Worm (Caenorhabditis elegans): Measurements from ENCODE around the gene cdc-25.2.

cdc-25.2 gene

DNA sequence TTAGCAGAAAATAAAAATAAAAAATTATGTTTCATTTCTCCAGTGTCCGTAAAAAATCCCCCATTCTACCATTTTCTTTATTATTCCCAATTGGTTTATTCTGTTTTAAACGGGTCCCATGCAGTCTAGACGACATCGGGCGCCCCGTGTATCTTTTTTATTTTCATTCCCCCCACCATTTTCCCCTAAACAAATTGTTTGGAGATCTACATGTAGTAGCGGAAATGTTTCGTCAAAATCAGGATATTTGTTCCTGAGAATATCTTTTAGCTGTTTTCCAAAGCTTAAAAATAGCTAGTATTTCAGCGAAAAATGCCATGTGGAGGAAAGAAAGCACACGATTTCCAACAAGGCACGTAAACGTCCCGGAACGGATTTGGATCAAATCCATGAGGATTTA lies 21.3 kb downstream of the cdc-25.2 start, which contains the start of gene F16B4.5:
F16B4.5 (plus strand) TSS at position 301 of the 400 bp plus-strand sequence.
- TF ChIP-seq ceh-43 (GFP tag; optimal IDR thresholded peaks at IDR 0.05) (no peak), bed-3 (GFP tag; optimal IDR thresholded peaks at IDR 0.05) (no peak), lsy-2 (tag; optimal IDR thresholded peaks at IDR 0.05) (no peak), mab-5 (tag; optimal IDR thresholded peaks at IDR 0.05) (no peak), nhr-12 (tag; optimal IDR thresholded peaks at IDR 0.05) (no peak), nhr-28 (tag; optimal IDR thresholded peaks at IDR 0.05) (no peak), ces-1 (GFP tag; optimal IDR thresholded peaks at IDR 0.05) (no peak), ceh-83 (GFP tag; optimal IDR thresholded peaks at IDR 0.05) (no peak), mls-2 (tag; optimal IDR thresholded peaks at IDR 0.05) (no peak)

DNA sequence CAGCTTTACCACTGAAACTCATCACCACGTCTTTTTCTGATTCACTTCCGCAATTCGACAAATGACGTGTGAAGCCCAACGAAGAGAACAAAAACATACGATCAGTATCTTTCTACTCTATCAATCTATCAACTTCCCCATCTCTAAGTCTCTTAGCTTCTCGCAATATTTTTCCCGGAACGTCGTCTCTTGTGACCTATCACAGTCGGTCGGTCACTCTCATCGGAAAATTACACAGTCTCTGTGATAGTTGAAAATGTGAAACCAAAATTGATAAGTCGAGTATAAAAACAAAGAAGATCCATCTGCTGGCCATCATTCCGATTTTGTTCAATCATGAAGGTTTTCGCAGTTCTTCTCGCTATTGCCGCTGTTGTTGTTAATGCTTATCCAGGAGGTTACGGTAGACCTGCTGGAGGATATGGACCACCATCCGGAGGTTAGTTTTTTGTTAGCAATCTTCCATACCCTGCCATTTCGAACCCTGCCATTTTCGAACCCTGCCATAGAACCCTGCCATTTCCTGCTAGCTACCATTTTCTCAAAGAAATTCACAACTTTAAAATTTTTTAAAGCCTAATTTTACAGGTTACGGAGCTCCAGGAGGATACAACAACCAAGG lies 27.0 kb downstream of the cdc-25.2 start, which contains the start of gene F16B4.4:
F16B4.4 (plus strand) TSS at position 221 of the 622 bp plus-strand sequence.
- no peak for TF ChIP-seq snpc-4 (tag; optimal IDR thresholded peaks at IDR 0.05)
- no peak for TF ChIP-seq sem-2 (GFP tag; optimal IDR thresholded peaks at IDR 0.05)
- TF ChIP-seq tbx-8 (GFP tag; optimal IDR thresholded peaks at IDR 0.05), result no peak
- TF ChIP-seq lsy-2 (tag; optimal IDR thresholded peaks at IDR 0.05), result no peak
- no peak for TF ChIP-seq ztf-11 (tag; optimal IDR thresholded peaks at IDR 0.05)
- TF ChIP-seq mab-5 (tag; optimal IDR thresholded peaks at IDR 0.05), result no peak
- no peak for TF ChIP-seq cnd-1 (tag; optimal IDR thresholded peaks at IDR 0.05)
- no peak for TF ChIP-seq nhr-237 (tag; optimal IDR thresholded peaks at IDR 0.05)

DNA sequence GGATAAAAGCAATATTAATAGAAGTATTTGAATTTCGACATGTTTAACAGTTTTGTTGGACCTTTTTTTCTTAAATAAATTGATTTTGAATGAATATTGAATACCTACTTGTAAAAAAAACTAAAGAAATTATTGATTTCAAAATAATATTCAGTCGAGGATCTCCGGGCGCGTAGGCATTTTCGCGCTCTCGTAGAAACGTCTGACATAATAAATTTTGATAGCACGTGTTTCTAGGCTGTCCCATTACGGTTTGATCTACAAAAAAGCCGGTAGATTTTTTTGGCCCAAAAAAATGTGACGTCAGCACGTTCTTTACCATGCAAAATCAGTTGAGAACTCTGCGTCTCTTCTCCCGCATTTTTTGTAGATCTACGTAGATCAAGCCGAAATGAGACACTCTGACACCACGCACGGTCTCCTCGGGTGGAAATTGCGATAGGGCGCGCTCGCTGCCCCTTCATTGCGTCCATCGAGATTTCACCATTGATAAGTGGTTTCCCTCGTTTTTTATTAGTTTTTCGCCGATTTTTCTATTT lies 27.7 kb downstream of the cdc-25.2 start:
- TF ChIP-seq ces-1 (GFP tag; optimal IDR thresholded peaks at IDR 0.05), result no peak
- TF ChIP-seq nhr-2 (tag; optimal IDR thresholded peaks at IDR 0.05), result no peak
- TF ChIP-seq zip-8 (tag; optimal IDR thresholded peaks at IDR 0.05), result no peak
- no peak for TF ChIP-seq unc-39 (tag; optimal IDR thresholded peaks at IDR 0.05)
- TF ChIP-seq snpc-4 (tag; optimal IDR thresholded peaks at IDR 0.05), result no peak
- TF ChIP-seq tbx-8 (GFP tag; optimal IDR thresholded peaks at IDR 0.05), result no peak
- TF ChIP-seq unc-62 (GFP tag; optimal IDR thresholded peaks at IDR 0.05), result no peak
- no peak for TF ChIP-seq ztf-11 (tag; optimal IDR thresholded peaks at IDR 0.05)
- no peak for TF ChIP-seq lin-13 (tag; optimal IDR thresholded peaks at IDR 0.05)
- TF ChIP-seq cnd-1 (tag; optimal IDR thresholded peaks at IDR 0.05), result no peak
- TF ChIP-seq elt-3 (tag; optimal IDR thresholded peaks at IDR 0.05), result no peak
- no peak for TF ChIP-seq lin-32 (GFP tag; optimal IDR thresholded peaks at IDR 0.05)
- TF ChIP-seq nhr-12 (tag; optimal IDR thresholded peaks at IDR 0.05), result no peak
- no peak for TF ChIP-seq bed-3 (GFP tag; optimal IDR thresholded peaks at IDR 0.05)
- TF ChIP-seq mep-1 (tag; optimal IDR thresholded peaks at IDR 0.05), result no peak
- TF ChIP-seq ham-2 (GFP tag; optimal IDR thresholded peaks at IDR 0.05), result no peak
- no peak for TF ChIP-seq ceh-83 (GFP tag; optimal IDR thresholded peaks at IDR 0.05)
- TF ChIP-seq sem-2 (GFP tag; optimal IDR thresholded peaks at IDR 0.05), result no peak

DNA sequence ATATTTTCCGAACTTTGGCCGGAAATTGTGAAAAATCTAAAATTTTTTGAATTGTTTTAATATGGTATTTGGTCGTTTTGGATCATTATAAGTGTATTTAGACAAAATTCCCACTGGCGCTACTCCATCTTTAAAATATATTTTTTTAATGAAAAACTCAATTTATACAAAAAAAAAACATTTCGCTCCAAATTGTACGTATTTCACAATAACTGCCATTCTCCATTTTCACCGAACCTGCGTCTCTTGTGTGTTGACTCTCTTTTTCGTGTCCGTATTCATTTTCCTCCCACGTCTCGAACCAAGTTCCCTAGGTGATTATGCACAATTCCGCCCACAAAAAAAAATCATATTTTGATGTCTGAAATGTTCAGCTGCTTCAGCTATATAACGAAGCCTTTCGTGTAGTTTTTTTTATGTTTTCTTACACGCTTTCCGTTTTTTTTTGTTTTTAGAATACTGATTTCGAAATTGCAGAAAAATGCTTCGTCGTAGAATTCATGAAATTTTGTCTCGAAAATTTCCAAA lies 33.7 kb downstream of the cdc-25.2 start, which contains the start of gene F16B4.2:
F16B4.2 (plus strand) TSS at position 478 of the 528 bp plus-strand sequence.
- TF ChIP-seq nhr-237 (tag; optimal IDR thresholded peaks at IDR 0.05) (no peak), unc-120 (tag; optimal IDR thresholded peaks at IDR 0.05; ENCODE audit: poor library complexity, severe bottlenecking) (no peak), mab-5 (tag; optimal IDR thresholded peaks at IDR 0.05) (no peak), lsy-2 (tag; optimal IDR thresholded peaks at IDR 0.05) (no peak), ces-1 (GFP tag; optimal IDR thresholded peaks at IDR 0.05) (no peak), snpc-4 (tag; optimal IDR thresholded peaks at IDR 0.05) (no peak), drap-1 (GFP tag; optimal IDR thresholded peaks at IDR 0.05) (no peak), mep-1 (tag; optimal IDR thresholded peaks at IDR 0.05) (no peak), sem-2 (GFP tag; optimal IDR thresholded peaks at IDR 0.05) (no peak), elt-3 (tag; optimal IDR thresholded peaks at IDR 0.05) (no peak), sptf-1 (tag; optimal IDR thresholded peaks at IDR 0.05) (no peak), nhr-2 (tag; optimal IDR thresholded peaks at IDR 0.05) (no peak), ztf-11 (tag; optimal IDR thresholded peaks at IDR 0.05) (no peak), lin-32 (GFP tag; optimal IDR thresholded peaks at IDR 0.05) (no peak), cnd-1 (tag; optimal IDR thresholded peaks at IDR 0.05) (no peak), nhr-76 (tag; optimal IDR thresholded peaks at IDR 0.05) (no peak), M03D4.4 (tag; optimal IDR thresholded peaks at IDR 0.05) (no peak), flh-1 (GFP tag; optimal IDR thresholded peaks at IDR 0.05) (no peak), nhr-28 (tag; optimal IDR thresholded peaks at IDR 0.05) (no peak)

Measured in whole organism, mixed stage, embryonic.